Fruit fly (Drosophila melanogaster) whole organism, embryonic: ENCODE results near the gene CG33093.

Experiments
- CG3163 ChIP-seq: fragments of 200-800 bp; sonication (Bioruptor generic); optimal IDR thresholded peaks from 3 replicates; lab custom pipeline; 2016; ENCODE audit warnings: missing biosample characterization, missing genetic modification characterization
- CG4730 ChIP-seq: fragments of 200-800 bp; sonication (Bioruptor generic); IDR thresholded peaks from 2 replicates; pipeline ENCODE4 v1.3.6; 2022; ENCODE audit warnings: missing biosample characterization, missing genetic modification characterization
- CG4854 ChIP-seq: fragments of 200-800 bp; sonication (Bioruptor generic); optimal IDR thresholded peaks from 2 replicates; lab custom pipeline; 2016; ENCODE audit warnings: missing biosample characterization, missing genetic modification characterization, inconsistent platforms
- CG7556 ChIP-seq: fragments of 200-800 bp; sonication (Bioruptor generic); optimal IDR thresholded peaks from 2 replicates; lab custom pipeline; 2017; ENCODE audit warnings: missing biosample characterization, mild to moderate bottlenecking, missing genetic modification characterization
- CG8290 ChIP-seq, 3 experiments: fragments of 200-800 bp; sonication (Bioruptor generic); optimal IDR thresholded peaks; 2 replicates each; lab custom pipeline; 2016 to 2019; ENCODE audit warnings: missing biosample characterization in 3 of 3, missing genetic modification characterization in 3 of 3, mild to moderate bottlenecking in 2 of 3, moderate library complexity in 1 of 3
- Dek ChIP-seq: fragments of 200-800 bp; sonication (Bioruptor generic); optimal IDR thresholded peaks from 3 replicates; lab custom pipeline; 2019; ENCODE audit warnings: missing biosample characterization, mild to moderate bottlenecking, missing genetic modification characterization, moderate library complexity
- Hey ChIP-seq: fragments of 200-800 bp; sonication (Bioruptor generic); optimal IDR thresholded peaks from 3 replicates; lab custom pipeline; 2018; ENCODE audit warnings: missing biosample characterization, mild to moderate bottlenecking, missing genetic modification characterization
- Hr39 ChIP-seq: fragments of >200 bp; optimal IDR thresholded peaks from 2 replicates; lab custom pipeline; 2017
- Mad ChIP-seq: fragments of 200-800 bp; sonication (Bioruptor generic); optimal IDR thresholded peaks from 2 replicates; lab custom pipeline; 2016; ENCODE audit warnings: missing biosample characterization, missing genetic modification characterization
- Rx ChIP-seq: fragments of 200-800 bp; sonication (Bioruptor generic); IDR thresholded peaks from 2 replicates; pipeline ENCODE4 v1.3.6; 2022; ENCODE audit warnings: missing biosample characterization, missing genetic modification characterization
- bbx ChIP-seq: fragments of 200-800 bp; sonication (Bioruptor generic); IDR thresholded peaks from 2 replicates; pipeline ENCODE4 v1.3.6; 2022; ENCODE audit warnings: missing biosample characterization, missing genetic modification characterization; ENCODE audit not compliant: partially characterized antibody
- pnt ChIP-seq: fragments of 200-800 bp; sonication (Bioruptor generic); optimal IDR thresholded peaks from 3 replicates; lab custom pipeline; 2016; ENCODE audit warnings: missing biosample characterization, missing genetic modification characterization
- sens ChIP-seq: fragments of 200-800 bp; sonication (Bioruptor generic); peaks from one replicate; lab custom pipeline; 2016; ENCODE audit warnings: missing biosample characterization, missing genetic modification characterization

DNA sequence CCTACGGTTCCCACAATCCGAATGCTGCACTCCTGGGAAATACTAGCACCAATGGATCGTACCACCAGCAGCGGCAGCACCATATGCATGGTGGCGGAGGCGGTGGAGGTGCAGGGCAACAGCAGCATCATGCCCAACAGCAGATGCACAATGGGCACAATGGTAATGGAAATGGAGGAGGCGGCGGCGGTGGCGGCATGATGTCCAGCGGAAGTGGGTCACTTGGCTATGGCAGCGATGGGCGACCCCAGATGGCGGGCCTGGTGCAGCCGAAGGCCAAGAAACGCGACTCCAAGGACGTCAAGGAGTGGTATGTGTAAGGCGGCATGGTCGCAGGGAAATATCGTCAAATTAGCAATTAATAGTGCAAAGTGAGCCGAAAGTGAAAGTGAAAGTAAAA is 48.2 kb downstream of the CG33093 start:
- TF ChIP-seq Mad (GFP tag; lab: Kevin White, UChicago) (no peak), sens (GFP tag; lab: Kevin White, UChicago) (no peak), Dek (tag; lab: Kevin White, UChicago) (no peak), CG3163 (GFP tag; lab: Kevin White, UChicago) (no peak), pnt (GFP tag; lab: Kevin White, UChicago) (no peak), CG4854 (GFP tag; lab: Kevin White, UChicago) (no peak), CG4730 (GFP tag; lab: Robert Waterston, UW) (no peak), CG8290 (GFP tag; optimal IDR thresholded peaks at IDR 0.05; lab: Kevin White, UChicago) (no peak), CG8290 (tag; optimal IDR thresholded peaks at IDR 0.05; lab: Kevin White, UChicago) (no peak), Hey (tag; lab: Kevin White, UChicago) (no peak), bbx (GFP tag; lab: Robert Waterston, UW) (no peak), Hr39 (no peak), CG7556 (GFP tag; lab: Kevin White, UChicago) (no peak), Rx (GFP tag; lab: Robert Waterston, UW) (no peak)
